Worm (Caenorhabditis elegans): Measurements from ENCODE around the gene gst-37.

gst-37 gene

DNA sequence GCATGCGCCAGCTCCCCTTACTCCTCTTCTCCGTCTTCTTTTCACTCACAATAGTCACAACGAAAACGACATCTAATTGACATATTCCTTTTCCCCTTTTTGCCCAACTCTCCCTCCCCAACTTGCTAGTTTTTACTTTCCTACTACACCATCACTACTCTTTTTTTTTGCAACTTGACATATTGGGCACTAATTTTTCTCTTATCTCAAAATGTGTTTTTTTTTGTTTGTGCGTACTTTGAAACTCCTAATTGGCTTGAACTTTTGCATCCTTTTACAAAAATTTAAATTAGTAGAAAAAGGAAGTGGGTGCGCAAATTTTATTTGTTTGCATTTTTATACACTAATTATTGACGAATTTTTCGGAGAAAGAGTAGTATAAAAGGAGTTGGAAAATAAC lies 14.1 kb downstream of the gst-37 start:
- TF ChIP-seq ets-4 (GFP tag; optimal IDR thresholded peaks at IDR 0.05) (no peak), tbx-9 (tag; optimal IDR thresholded peaks at IDR 0.05; ENCODE audit: borderline replicate concordance) (no peak), nfya-2 (GFP tag; IDR thresholded peaks at IDR 0.05) (no peak), repo-1 (tag; optimal IDR thresholded peaks at IDR 0.05) (no peak), tlf-1 (GFP tag; optimal IDR thresholded peaks at IDR 0.05) (no peak), F33H1.4 (GFP tag; IDR thresholded peaks at IDR 0.05) (no peak), ZK185.1 (tag; optimal IDR thresholded peaks at IDR 0.05; ENCODE audit: poor library complexity, severe bottlenecking) (no peak), atf-7 (tag; optimal IDR thresholded peaks at IDR 0.05) (no peak), D2030.7 (GFP tag; IDR thresholded peaks at IDR 0.05) (no peak), bed-2 (GFP tag; IDR thresholded peaks at IDR 0.05) (no peak), Y53G8AR.9 (GFP tag; conservative IDR thresholded peaks at IDR 0.05) (no peak), sptf-2 (GFP tag; optimal IDR thresholded peaks at IDR 0.05) (no peak), K11D2.4 (GFP tag; IDR thresholded peaks at IDR 0.05) (no peak), Y67H2A.10 (GFP tag; conservative IDR thresholded peaks at IDR 0.05) (no peak), bed-1 (GFP tag; IDR thresholded peaks at IDR 0.05) (no peak), lsl-1 (GFP tag; optimal IDR thresholded peaks at IDR 0.05) (no peak), Y56A3A.18 (GFP tag; IDR thresholded peaks at IDR 0.05) (no peak)

DNA sequence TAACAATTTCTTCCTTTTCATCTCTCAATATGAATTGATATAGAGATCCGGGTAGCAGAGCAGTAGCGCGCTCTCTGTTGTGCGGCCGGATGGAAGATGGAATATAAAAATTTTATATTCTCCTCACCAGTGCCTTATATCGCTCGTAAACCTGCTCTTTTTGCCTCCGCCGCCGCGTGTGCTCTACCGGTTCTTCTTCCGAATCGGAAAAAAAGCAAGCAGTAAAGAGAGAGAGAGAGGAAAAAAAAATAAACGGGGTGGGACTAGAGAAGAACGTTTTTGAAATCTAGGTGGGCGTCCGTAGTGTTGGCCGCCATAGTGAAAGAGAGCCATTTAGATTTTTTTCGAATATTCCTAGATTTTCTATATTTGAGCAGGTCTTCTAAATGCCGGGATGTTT lies 16.5 kb downstream of the gst-37 start, which contains the start of gene glb-25:
Gene glb-25, plus strand, starts transcription at position 301 of the 400 bp plus-strand sequence.
- TF ChIP-seq B0035.1 (tag; optimal IDR thresholded peaks at IDR 0.05): no peak
- no peak for TF ChIP-seq mes-4 (tag; optimal IDR thresholded peaks at IDR 0.05)
- TF ChIP-seq dpff-1 (tag; optimal IDR thresholded peaks at IDR 0.05): no peak
- no peak for TF ChIP-seq madf-10 (tag; optimal IDR thresholded peaks at IDR 0.05)

DNA sequence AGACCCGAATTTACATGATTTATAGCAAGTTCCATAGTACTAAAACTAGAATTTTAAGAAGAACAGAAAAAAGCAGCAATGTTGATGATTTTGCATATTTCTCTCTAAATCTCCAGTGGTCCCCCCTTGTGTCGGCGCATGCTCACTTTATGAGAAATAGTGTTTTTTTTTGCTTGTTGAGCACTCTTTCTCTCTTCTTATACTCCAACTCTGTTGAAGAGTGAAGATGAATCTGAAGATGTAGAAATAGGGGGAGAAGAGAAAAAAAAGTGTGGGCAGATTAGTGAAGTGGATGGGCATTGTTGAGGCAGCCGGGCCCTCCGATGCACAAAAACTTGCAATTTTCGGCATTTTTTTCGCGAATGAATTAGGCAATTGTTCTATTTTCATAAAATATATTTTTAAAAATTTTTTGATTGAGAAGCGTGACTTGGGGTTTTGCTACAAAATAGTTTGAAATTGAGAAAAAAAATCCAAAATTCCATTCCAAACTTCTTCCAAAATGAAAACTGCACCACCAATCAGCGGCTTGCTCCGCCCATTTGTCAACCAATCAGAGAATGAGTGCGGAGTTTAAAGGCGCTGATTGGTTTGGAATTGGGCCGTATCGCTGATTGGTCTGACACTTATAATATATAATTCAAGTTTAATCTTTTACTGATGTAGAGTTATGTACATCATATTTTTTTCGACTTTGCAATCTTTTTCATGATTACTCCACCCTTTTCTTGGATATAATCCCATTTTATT lies 19.2 kb downstream of the gst-37 start:
- no peak for TF ChIP-seq B0336.3 (GFP tag; IDR thresholded peaks at IDR 0.05)
- peak; percentile 12 for TF ChIP-seq ceh-27 (GFP tag; optimal IDR thresholded peaks at IDR 0.05)

DNA sequence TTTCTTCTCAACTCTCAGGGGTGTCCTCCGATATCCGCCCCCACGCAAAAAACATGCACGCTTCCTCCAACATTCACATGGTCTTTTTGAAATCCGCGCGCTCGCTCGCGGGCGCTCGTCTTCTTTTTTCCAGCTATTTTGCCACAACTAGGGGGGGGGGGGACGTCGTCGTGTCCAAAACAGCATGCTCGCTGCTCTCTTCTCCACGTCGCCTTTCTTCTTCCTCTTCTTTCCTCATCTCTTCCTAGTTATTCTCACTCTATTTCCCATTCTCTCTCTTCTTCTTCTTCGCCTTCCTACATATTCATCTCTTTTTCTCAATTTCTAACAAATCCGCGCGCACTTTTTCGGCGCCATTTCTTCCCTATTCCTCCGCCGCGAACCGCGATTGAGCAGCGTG lies 22.0 kb downstream of the gst-37 start:
- TF ChIP-seq madf-3 (GFP tag; IDR thresholded peaks at IDR 0.05): no peak
- no peak for TF ChIP-seq atf-7 (tag; optimal IDR thresholded peaks at IDR 0.05)
- TF ChIP-seq ceh-40 (GFP tag; IDR thresholded peaks at IDR 0.05): no peak
- no peak for TF ChIP-seq egl-18 (GFP tag; IDR thresholded peaks at IDR 0.05)
- TF ChIP-seq aptf-2 (GFP tag; conservative IDR thresholded peaks at IDR 0.05): no peak
- no peak for TF ChIP-seq somi-1 (GFP tag; optimal IDR thresholded peaks at IDR 0.05)
- no peak for TF ChIP-seq ztf-22 (GFP tag; optimal IDR thresholded peaks at IDR 0.05)
- TF ChIP-seq madf-8 (GFP tag; conservative IDR thresholded peaks at IDR 0.05): no peak
- TF ChIP-seq Y53F4B.3 (GFP tag; IDR thresholded peaks at IDR 0.05): no peak
- no peak for TF ChIP-seq lsl-1 (GFP tag; optimal IDR thresholded peaks at IDR 0.05)
- TF ChIP-seq cebp-1 (GFP tag; IDR thresholded peaks at IDR 0.05): no peak
- peak; percentile 47 for TF ChIP-seq cebp-1 (tag; optimal IDR thresholded peaks at IDR 0.05)
- TF ChIP-seq F57A8.1 (GFP tag; optimal IDR thresholded peaks at IDR 0.05): peak; percentile 23
- TF ChIP-seq Y79H2A.3 (GFP tag; conservative IDR thresholded peaks at IDR 0.05): no peak
- no peak for TF ChIP-seq ztf-3 (GFP tag; optimal IDR thresholded peaks at IDR 0.05)
- 0 out of 2 replicates have a peak, but pooled peaks have one; percentile 15 for TF ChIP-seq egrh-3 (GFP tag; IDR thresholded peaks at IDR 0.05)
- TF ChIP-seq fkh-3 (tag; optimal IDR thresholded peaks at IDR 0.05): no peak
- no peak for TF ChIP-seq bed-1 (GFP tag; IDR thresholded peaks at IDR 0.05)
- TF ChIP-seq B0019.2 (GFP tag; conservative IDR thresholded peaks at IDR 0.05): no peak
- TF ChIP-seq snpc-1.1 (tag; optimal IDR thresholded peaks at IDR 0.05; ENCODE audit: insufficient read depth): no peak
- TF ChIP-seq nfya-2 (GFP tag; IDR thresholded peaks at IDR 0.05): no peak
- no peak for TF ChIP-seq madf-10 (tag; optimal IDR thresholded peaks at IDR 0.05)
- TF ChIP-seq nhr-120 (GFP tag; IDR thresholded peaks at IDR 0.05): no peak
- TF ChIP-seq bed-2 (GFP tag; IDR thresholded peaks at IDR 0.05): no peak
- no peak for TF ChIP-seq ztf-28 (GFP tag; IDR thresholded peaks at IDR 0.05)
- TF ChIP-seq Y56A3A.18 (GFP tag; IDR thresholded peaks at IDR 0.05): no peak
- no peak for TF ChIP-seq madf-6 (GFP tag; IDR thresholded peaks at IDR 0.05)

Data from whole organism, young adult.